Fruit fly (Drosophila melanogaster): Measurements from ENCODE around the gene Grx3.

DNA sequence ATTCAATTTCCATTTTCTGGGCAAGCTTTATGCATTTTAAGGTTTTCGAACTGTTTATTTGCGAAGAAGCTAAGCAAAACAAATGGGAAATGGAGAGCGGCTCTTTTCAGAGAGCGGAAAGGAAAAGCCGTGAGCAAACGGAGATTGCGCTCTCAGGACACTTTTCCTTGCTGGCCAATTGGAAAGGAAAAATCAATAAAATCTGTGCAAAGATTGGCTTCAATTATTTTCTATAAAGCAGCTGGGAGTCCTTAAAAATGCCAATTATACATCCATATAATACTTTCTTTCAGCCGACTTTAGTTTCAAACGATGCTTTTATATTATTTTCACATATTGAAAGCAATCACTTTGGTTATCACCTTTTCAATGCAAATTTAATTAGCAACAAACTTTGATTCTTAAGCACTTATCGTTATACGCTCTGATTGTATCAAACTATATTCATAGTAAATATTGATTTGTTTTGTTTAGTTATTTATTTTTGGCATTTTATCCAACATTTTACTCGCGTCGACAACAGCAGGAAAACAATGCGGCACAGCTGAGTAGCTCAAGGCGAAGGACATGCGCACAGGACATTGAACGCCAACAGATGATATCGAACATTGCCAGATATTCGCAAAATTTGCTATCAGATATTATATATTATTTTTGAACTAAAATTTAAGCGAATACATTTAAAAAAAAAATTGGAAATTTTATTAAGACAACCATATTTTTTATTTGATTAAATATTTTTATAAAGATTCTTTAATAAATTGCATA is 11.5 kb upstream of the Grx3 start, which contains the start of gene CG9395:
- no peak for TF ChIP-seq tll (GFP tag; optimal IDR thresholded peaks at IDR 0.05)
- TF ChIP-seq CG8944 (GFP tag; optimal IDR thresholded peaks at IDR 0.05) = no peak
- no peak for TF ChIP-seq CG18619 (GFP tag; optimal IDR thresholded peaks at IDR 0.05)
- no peak for TF ChIP-seq CG6689 (GFP tag; IDR thresholded peaks at IDR 0.05)
- no peak for TF ChIP-seq tup (GFP tag; optimal IDR thresholded peaks at IDR 0.05)
- TF ChIP-seq CG6654 (GFP tag; optimal IDR thresholded peaks at IDR 0.05) = no peak
- no peak for TF ChIP-seq CG8388 (GFP tag; optimal IDR thresholded peaks at IDR 0.05)
- TF ChIP-seq Chrac-16 (GFP tag; optimal IDR thresholded peaks at IDR 0.05) = no peak
- TF ChIP-seq CG10209 (GFP tag; optimal IDR thresholded peaks at IDR 0.05) = no peak
- TF ChIP-seq chm (GFP tag; IDR thresholded peaks at IDR 0.05) = no peak
- no peak for TF ChIP-seq tin (GFP tag; optimal IDR thresholded peaks at IDR 0.05)
- TF ChIP-seq crp (GFP tag; optimal IDR thresholded peaks at IDR 0.05) = peak in 1 of 2 experiments; percentile 62
